Fruit fly (Drosophila melanogaster) whole organism: ENCODE measurements around the gene Cyt-c-p.

Experiments
- EcR ChIP-seq, 2 experiments: fragments of >200 bp; optimal IDR thresholded peaks; 2 replicates each; lab custom pipeline; 2017; ENCODE audit warnings: missing biosample characterization in 2 of 2, missing genetic modification characterization in 2 of 2, missing genetic modification reagents in 2 of 2
- pan ChIP-seq: fragments of >200 bp; optimal IDR thresholded peaks from 2 replicates; lab custom pipeline; 2017
- psq ChIP-seq: fragments of >200 bp; optimal IDR thresholded peaks from 2 replicates; lab custom pipeline; 2017
- usp ChIP-seq: fragments of >200 bp; optimal IDR thresholded peaks from 2 replicates; lab custom pipeline; 2017; ENCODE audit warnings: missing biosample characterization, missing genetic modification characterization, mixed read lengths

- no peak for TF ChIP-seq EcR (GFP tag; optimal IDR thresholded peaks at IDR 0.05; lab: Kevin White, UChicago)
- TF ChIP-seq usp = no peak
- no peak for TF ChIP-seq pan
- TF ChIP-seq psq (lab: Kevin White, UChicago) = no peak
Observed at dm6 chr2L:16689800-16690618, 29.7 kb upstream of the Cyt-c-p start.
